Fruit fly (Drosophila melanogaster) ovary, adult (tissue): ENCODE data around the gene CG15382.

ENCODE experiments used
- CG17801 ChIP-seq: fragments of 200-800 bp; optimal IDR thresholded peaks from 2 replicates; lab custom pipeline; 2019; ENCODE audit warnings: missing biosample characterization, mild to moderate bottlenecking, missing genetic modification characterization, moderate library complexity; ENCODE audit not compliant: partially characterized antibody

CG15382 gene

DNA sequence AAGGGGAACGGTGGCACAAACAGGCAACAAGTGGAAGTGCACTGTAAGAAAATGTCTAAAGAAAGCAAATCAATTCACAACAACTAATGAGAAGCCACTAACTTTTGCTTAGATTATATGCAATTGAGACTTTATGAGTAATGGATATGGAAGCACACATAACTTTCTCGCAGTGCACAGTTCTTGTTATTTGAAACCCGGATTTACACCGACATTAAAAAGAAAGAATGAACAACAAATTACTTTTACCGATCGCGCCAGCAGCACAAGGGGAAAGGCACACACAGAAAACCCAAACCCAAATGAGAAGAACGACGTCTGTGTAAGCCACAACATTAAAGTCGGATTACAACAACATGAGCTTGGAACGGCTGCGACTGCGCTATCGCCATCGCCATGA, 33.5 kb downstream of the CG15382 start:
- no peak for TF ChIP-seq CG17801

DNA sequence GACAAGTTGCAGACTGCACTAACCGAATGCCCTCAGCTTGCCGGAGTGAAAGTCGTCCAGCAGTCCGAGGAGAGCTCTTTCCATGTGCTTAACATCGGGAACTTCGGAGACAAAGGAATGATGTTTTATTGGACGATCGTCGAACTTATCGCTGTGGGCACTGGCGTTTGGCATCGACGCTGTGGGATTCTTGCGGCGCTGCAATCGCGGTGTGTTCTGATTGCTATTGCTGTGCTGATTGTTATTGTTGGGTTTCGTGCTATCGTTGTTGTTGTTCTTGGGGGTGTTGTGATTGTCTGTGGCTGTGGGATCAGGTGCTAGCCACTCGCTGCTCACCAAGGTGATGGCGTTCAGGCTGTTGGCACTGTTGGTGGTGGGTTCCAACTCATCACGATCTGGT, 35.1 kb downstream of the CG15382 start:
- no peak for TF ChIP-seq CG17801

DNA sequence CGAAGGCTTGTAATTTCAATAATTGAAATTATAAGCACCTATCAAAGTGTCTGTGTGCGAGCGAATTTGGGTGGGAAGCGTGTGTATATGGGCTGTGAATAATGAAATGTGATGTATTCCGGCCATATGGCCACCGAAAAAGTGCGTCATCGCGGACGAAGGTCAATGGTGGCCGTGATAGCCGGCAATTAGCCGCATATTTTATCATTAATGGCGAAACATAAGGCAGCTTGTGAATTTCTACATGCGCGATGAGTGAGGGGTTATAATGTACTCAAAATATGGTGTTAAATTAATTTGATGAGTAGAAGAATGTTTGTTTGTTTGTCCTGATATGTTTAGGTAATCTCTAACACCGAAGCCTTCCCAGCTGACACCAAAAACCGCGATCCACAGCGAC, 35.9 kb downstream of the CG15382 start:
- TF ChIP-seq CG17801: no peak

DNA sequence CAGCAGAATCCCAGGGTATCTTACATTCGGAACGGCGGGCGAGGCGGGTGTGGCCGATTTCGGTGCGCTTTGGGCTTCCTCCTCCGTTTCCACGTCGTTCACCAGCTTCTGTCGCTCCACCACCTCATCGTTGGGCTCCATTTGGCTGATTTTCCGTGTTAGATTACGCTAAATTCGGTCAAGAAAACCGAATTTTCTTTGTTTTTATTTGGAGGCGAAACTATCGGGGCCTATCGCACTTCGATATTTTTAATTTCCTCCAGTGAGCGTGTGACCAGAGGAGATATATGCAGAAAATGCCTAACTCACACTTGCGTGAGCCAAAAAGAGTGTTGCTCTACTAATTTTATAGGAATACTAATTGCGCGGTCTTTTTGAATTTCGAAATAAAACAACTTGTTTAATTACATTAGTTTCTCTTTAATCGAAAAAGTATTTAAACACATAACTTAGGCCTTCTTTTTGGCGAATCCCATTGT, 36.6 kb downstream of the CG15382 start, which contains the start of gene CG10874:
Gene CG10874, minus strand, starts transcription at position 264 of the 479 bp plus-strand sequence.
- peak; percentile 57 for TF ChIP-seq CG17801

DNA sequence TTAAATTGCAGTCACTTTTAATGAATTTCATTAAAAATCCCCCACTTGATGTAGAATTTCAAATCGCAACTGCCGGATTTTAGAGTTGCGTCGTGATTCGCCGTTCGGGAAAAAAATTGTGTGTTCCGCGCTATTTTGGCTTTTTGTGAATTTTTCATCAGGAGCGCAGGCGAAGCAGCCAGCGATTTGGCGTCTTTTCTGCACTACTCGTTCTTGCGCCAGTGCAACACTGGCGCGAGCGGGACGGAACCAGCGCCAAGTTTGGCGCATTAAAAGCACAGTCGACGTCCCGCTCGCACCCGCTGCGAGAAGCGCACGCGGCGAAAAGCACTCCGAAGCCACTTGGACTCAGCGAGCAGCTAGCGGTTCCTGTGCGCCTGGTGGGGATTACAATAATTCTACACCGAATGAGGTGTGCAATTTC, 37.8 kb downstream of the CG15382 start:
- TF ChIP-seq CG17801: peak; percentile 83

DNA sequence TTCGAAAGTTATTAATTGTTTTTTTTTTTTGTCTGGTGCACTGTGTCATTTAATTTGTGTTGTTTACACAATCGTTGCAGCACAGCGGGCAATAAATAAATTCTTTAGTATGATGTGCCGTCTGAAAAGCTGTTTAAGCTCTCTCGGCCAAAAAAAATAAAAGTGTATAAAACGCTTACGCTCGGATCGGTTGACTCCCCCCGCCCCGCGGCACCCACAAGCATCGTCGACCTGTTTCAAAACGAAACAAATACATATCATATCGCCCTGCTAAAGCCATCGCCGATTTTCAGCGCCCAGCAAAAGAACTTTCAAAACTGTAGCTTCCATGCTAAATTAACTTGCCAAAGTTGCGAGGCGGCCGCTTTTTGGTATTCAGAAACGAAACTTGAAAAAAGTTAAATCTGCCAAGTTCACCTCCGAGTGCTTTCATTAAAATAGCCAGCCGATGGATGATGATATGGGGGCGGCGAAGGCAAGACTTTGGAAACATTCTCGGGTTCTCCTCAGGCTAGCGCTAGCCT, 38.8 kb downstream of the CG15382 start:
- TF ChIP-seq CG17801: no peak

DNA sequence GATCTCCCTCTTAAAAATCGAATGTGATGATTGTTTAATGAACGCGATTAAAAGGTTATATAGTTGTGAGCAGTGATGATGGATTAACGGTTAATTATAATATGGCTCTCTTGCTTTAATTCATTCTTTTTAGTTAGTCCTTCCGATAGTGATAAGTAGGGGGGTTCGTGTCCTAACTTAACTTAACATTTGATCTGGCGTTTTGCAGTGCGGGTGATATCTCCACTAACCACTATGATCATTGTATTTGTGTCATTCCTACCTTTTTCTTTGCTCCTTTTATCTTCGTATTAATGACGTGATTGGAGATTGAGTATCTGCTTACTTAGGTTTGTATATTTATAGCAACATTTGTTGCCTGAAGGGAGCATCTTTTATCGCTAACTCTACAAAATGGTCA, 39.8 kb downstream of the CG15382 start:
- TF ChIP-seq CG17801: no peak

DNA sequence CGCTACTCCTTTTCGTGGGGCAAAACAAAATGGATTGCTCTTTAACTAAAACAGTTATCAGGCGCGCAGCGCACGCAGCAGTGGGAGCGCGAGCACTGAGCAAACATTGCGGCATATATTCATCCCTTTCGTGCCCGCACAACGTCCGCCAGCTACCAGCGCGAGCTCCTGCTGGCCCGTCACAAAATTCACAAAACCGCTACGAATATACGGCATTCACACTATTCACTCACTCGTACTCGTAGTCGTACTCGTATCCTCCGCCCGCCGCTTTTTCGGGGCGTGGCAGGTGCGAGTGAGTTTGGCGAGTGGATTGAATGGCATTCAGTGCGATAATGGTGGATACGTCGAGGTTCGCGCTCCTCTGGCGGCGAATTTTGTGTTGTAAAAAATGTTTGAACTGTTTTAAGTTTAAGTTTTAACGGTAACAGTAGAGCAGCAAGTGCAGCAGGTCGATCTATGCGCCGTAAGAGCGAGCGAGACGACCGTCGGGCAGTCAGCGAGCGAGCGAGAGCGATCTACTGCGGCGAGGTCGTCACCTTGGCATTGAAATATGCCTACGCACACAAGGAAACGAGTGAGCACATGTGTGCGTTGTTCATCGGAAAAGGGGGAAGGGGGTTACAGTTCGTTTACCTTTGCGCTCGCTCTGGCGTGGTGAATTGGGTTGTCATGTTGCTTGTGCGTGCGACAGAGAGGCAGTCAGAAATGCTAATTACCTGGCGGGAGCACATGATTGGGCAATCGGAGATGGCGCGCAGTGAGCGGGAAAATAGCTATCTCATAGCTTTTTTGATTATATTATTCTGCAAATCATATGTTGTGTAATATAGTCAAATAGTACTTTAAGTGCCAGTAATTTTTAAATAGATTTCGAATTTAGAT, 41.3 kb downstream of the CG15382 start:
- no peak for TF ChIP-seq CG17801

DNA sequence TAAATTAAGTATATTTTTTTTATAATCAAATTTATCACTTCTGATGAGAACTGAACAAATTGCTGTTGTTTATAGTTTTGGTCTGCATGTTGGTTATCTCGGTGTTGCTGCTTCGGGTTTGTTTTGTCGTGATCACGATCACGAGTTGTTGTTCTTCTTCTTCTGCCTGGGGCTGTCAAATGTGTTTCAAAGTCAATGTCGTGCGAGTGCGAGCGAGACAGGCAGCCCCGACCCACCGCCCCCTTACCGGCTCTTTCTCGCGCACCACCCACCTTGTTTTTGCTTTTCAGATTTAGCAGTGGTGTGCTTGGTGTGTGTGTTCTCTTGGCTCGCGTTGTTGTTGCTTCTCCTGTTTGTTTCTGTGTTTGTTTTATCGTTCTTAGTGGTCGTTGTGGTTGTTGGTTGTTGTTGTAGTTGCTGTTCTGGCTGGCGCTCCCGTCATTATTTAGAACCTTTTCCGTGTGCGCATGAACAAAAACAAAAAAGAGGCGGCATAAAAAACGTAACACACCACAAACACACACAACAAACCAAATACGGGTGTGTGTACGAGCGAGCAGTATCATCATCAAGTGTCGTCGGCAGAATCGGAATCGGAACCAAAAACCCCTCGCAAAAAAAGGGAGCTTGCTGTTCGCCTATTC, 42.0 kb downstream of the CG15382 start, which contains the start of gene COX7AL2:
Gene COX7AL2, minus strand, starts transcription at position 438 of the 644 bp plus-strand sequence.
- no peak for TF ChIP-seq CG17801

DNA sequence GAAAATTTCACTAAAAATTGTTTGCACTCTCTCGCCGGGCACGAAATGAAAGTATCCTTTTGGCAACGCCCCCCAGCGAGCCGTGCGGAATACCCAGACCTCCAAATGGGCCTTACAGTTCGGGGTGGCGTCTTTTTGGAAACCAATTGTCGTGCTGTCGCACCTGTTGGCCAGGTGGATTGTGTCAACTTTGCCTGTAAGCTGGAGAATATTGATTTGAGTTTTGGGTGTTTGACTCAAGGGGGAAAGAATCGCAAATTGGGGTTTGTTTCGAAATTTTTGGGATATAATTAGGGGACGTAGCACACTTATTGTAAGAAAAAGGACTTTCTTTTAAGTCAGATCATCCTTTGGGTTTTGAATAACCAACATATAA, 42.6 kb downstream of the CG15382 start:
- TF ChIP-seq CG17801: no peak

DNA sequence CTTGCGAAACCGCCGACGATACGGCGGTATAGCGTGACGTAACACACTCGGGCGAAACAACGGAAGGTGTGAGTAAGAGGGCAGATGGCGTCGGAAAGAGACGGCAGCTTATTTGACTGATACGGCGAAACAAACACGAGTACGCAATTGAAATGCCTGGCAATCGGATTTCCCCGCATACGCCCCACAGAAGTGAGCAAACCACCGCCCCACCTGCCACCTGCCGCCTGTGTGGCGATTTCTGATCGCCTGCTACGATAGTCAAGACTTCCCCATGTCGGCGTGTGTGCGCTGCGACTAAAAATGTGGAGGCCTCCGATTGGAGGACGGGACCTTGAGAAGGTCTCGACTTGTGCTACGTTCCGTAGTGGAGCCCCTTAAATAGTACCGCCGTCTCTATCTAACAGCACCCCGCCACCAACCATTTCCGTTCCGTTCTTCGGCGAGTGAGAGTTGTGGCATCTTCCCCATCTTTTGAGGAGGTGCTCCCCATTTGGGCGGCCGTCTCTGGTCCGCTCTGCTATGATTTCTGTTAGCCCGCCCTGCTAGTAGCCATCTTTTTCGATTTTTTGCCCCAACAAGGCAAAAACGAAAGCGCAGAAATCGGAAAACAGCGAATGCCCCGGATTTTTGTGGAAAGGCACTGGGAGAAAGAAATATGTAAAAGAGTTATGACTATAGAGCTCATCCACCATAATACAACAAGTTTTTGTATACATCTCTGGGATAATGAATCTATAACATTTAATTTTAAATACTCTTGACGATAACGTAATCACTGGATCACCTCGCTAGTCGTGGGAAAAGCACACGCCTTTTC, 43.3 kb downstream of the CG15382 start:
- peak; percentile 52 for TF ChIP-seq CG17801

DNA sequence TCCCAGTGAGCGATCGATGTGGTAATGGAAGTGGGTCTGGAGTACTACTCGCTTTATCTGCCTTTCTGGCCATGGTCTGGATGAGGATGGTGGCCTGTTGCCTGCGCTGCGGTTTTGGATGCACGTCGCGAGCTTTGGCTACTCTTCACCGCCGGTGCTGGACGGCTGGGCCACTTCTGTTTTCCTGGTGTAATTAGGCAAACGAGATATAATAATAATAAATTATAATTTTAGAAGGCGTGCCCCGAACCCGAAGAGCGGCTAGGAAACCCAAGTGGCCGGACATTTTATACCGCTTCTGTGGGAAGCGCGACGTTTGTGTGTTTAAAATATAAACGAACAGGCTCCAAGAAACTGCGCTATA, 43.9 kb downstream of the CG15382 start:
- no peak for TF ChIP-seq CG17801

DNA sequence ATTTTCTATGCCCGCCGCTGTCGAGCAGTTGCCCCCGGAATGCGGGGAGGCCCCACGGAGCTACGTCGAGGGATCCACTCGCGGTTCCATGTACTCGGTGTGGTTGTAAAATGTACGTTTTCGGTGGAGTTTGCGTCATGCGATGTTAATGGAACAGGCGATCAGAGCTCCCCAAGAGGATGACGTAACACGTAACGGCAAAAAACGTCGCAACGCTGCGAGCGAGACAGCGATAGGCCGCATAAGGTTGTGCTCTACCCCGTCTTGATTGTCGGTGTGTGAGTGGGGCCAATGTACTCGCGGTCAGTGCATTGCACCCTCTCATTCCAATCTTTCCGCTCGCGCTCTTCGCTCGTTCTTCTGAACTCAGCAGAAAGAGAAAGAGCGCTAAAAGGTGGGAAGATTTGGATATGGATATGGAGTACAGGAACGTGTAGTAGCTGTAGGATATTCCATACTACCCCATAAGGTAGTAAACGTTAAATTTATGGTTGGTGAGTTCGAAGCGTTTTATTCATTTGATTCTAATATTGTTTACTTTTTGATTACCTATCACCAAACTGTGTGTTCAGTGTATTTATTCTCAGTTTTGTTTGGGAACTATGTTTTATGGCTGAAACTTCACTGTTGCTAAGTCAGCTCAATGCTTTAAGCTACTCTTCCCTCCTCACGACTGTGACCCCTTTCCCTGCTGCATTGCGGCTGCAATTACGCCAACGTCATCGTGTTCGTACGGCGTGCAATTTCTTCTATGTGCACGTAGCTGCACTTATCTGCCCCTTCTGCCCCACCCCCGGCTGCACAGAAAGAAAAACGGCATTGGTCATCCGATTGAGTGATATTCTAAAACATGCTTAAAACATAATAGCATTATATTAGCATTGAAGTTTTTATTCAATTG, 44.8 kb downstream of the CG15382 start:
- peak; percentile 70 for TF ChIP-seq CG17801

DNA sequence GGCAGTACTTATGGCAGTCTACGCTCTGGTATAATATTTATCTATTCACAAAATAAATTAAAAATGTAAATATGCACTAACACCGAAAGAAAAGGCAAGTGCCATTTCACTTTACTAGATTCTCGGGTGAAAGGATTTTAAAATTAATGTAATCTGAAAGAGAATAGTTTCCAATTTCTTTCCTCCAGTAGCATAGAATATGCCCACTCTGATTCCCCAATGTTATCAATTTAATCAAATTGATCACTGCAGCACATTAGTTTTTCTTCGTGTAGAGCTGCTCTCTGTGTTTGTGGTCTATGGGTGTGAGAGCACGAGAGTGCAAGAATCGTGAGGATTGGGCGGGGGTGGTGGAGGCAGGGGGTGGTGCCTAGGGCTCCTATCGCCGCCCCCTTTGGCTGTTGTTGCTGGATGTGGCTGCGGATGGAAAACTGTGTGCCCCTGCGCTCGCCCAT, 45.6 kb downstream of the CG15382 start:
- TF ChIP-seq CG17801: peak; percentile 82
